Worm (Caenorhabditis elegans): Measurements from ENCODE around the gene Y45F3A.1.

DNA sequence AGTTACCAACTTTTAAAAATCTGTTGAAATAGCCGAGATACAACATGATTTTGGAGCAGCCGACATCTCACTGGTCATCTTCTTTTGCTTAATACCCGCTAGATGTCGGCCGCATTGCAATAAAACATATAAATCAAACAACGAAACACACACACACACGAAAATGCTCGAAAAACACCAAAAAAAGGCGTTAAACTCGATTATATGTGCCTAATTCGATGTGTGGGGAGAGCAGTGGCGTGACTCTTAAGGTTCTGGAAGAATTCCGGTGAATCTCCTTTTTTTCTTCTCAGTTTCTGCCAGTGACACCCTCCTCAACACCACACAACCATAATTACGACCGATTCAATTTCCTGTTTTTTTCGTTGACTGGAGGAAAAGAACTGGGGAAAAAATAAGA, 18.5 kb upstream of the Y45F3A.1 start:
- TF ChIP-seq lsy-2 (tag; optimal IDR thresholded peaks at IDR 0.05): no peak
- no peak for TF ChIP-seq unc-39 (tag; optimal IDR thresholded peaks at IDR 0.05)
- TF ChIP-seq lin-13 (tag; optimal IDR thresholded peaks at IDR 0.05): no peak
- TF ChIP-seq snpc-4 (tag; optimal IDR thresholded peaks at IDR 0.05): no peak
- no peak for TF ChIP-seq mab-5 (tag; optimal IDR thresholded peaks at IDR 0.05)
- no peak for TF ChIP-seq nhr-237 (tag; optimal IDR thresholded peaks at IDR 0.05)
- no peak for TF ChIP-seq ceh-39 (tag; optimal IDR thresholded peaks at IDR 0.05)
- no peak for TF ChIP-seq M03D4.4 (tag; optimal IDR thresholded peaks at IDR 0.05)
- TF ChIP-seq elt-1 (tag; optimal IDR thresholded peaks at IDR 0.05; ENCODE audit: borderline replicate concordance, insufficient read depth): no peak
- no peak for TF ChIP-seq sptf-1 (tag; optimal IDR thresholded peaks at IDR 0.05)
